Fruit fly (Drosophila melanogaster) whole organism, embryonic: Measurements from ENCODE around the gene CG14659.

Experiments
- CG3407 ChIP-seq: fragments of 200-800 bp; sonication (Bioruptor generic); optimal IDR thresholded peaks from 2 replicates; lab custom pipeline; 2018; ENCODE audit warnings: missing biosample characterization, mild to moderate bottlenecking, missing genetic modification characterization
- pb ChIP-seq: fragments of 200-800 bp; sonication (Bioruptor generic); optimal IDR thresholded peaks from 3 replicates; lab custom pipeline; 2016; ENCODE audit warnings: missing biosample characterization, missing genetic modification characterization
- z ChIP-seq: fragments of 200-800 bp; sonication (Bioruptor generic); IDR thresholded peaks from 3 replicates; pipeline ENCODE4 v1.3.6; 2022; ENCODE audit warnings: missing biosample characterization, missing genetic modification characterization

DNA sequence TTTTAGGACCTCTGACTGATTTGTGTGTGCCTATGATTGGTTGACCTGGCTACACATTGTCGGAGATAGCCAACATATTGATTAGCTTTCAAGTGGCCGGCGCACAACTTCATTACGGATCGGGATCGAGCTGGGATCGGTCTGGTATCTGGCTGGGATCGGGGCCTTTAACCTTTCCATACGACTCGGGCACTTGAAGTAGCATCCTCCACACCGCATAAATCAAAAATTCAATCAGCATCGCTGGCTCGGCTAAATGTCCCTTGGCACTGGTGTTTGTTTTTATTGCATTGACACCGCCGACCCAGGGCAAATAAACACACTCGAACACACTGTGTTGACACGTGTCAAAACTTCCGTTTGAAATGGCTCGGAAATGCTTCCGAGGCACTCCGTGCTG, 24.6 kb upstream of the CG14659 start:
- TF ChIP-seq pb (GFP tag; lab: Kevin White, UChicago) (no peak), CG3407 (GFP tag; lab: Kevin White, UChicago) (no peak), z (GFP tag; lab: Robert Waterston, UW) (no peak)
